Worm (Caenorhabditis elegans): ENCODE measurements around the gene sri-70.

sri-70 gene

ce11 chrV:17350093-17350492, 47.2 kb downstream of the sri-70 start, which contains the start of gene lsy-27:
Gene lsy-27, minus strand, starts transcription at chrV:17350193.
- TF ChIP-seq C08G9.2 (tag; optimal IDR thresholded peaks at IDR 0.05) (no peak), ceh-45 (GFP tag; IDR thresholded peaks at IDR 0.05) (no peak), gmeb-2 (tag; optimal IDR thresholded peaks at IDR 0.05) (no peak), nfya-1 (tag; optimal IDR thresholded peaks at IDR 0.05) (no peak), ceh-34 (tag; optimal IDR thresholded peaks at IDR 0.05) (no peak), fkh-10 (GFP tag; optimal IDR thresholded peaks at IDR 0.05) (no peak)

DNA sequence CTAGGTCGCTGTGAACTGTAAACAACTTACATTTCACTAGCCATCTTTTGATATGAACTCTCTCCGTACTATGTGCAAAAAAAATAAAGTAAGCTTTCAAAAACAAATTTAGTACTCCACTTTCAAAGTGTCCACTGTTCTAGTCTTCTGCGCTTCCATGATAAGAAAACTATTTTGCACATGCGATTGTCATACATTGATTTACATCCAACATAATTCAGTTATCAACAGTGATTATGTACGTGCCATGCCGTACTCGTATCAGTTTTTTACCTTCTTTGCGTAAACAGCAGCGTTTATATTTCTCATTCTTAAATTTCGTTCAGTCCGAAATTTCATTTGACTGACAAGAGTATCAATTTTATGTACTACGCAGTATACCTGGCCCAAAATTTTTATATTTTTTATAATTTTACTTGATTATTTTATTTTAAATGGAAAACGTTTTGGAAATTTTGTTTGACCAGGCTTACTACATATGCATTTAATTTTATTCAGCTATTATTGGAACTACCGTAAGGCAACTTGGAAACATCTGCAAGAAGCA, 50.0 kb downstream of the sri-70 start, which contains the start of the genes fbxa-134 and F47H4.2:
fbxa-134 (minus strand) TSS at position 44 of the 547 bp plus-strand sequence.
F47H4.2 (plus strand) TSS at position 497 of the 547 bp plus-strand sequence.
- TF ChIP-seq K09A11.1 (tag; optimal IDR thresholded peaks at IDR 0.05; ENCODE audit: insufficient read depth) (no peak), elt-2 (tag; optimal IDR thresholded peaks at IDR 0.05) (peak; percentile 70)
